Worm (Caenorhabditis elegans): ENCODE measurements around the gene ceh-74.

The ceh-74 gene

DNA sequence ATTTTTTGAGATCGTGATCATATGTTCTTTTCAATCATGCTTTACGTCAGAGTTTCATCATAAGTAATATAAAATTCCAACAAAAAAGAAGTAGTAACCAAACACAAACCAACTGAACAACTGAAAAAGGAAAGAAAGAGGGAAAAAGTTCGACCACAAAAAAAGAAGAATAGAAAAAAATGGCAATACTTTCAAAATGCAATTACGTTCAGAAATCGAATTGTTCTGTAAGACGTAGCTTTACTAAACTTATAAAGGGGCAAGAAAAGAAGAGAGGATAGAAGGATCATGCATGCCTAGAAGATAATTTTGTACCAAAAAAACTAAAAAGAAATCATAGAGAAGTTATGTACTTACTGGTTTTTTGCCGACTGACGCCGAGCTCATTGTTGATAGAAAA is 37.1 kb upstream of the ceh-74 start:
- TF ChIP-seq ama-1 (optimal IDR thresholded peaks at IDR 0.05): no peak
- peak; percentile 58 for TF ChIP-seq sem-4 (tag; optimal IDR thresholded peaks at IDR 0.05)
- TF ChIP-seq snpc-4 (tag; optimal IDR thresholded peaks at IDR 0.05): no peak
- TF ChIP-seq dmd-4 (tag; optimal IDR thresholded peaks at IDR 0.05): no peak
- TF ChIP-seq elt-1 (tag; optimal IDR thresholded peaks at IDR 0.05): no peak
- TF ChIP-seq lsy-2 (tag; optimal IDR thresholded peaks at IDR 0.05): peak in 1 of 2 experiments; percentile 21
- no peak for TF ChIP-seq ztf-4 (tag; optimal IDR thresholded peaks at IDR 0.05)
- TF ChIP-seq sma-9 (GFP tag; optimal IDR thresholded peaks at IDR 0.05): peak; percentile 47
- TF ChIP-seq sma-9 (tag; optimal IDR thresholded peaks at IDR 0.05): no peak

DNA sequence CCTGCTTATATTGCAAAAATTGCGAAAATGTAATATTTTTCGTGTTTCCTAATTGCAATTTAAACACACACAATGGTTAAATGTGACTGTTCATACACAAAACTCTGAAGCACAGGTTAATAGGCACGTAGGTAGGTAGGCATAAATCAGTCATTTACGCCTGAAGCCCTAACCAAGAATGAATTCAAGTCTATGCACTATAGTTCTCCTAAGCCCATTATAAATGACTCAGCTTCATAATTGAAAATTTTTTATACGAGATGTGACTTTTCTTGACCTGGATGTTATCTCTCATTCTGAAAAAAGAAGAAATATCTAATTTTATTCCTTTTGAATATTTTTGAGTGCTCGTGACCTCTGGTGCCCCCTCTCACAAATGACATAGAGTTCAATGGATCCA is 36.0 kb upstream of the ceh-74 start:
- TF ChIP-seq nhr-25 (tag; optimal IDR thresholded peaks at IDR 0.05) (no peak), dmd-4 (tag; optimal IDR thresholded peaks at IDR 0.05) (no peak), nhr-11 (tag; optimal IDR thresholded peaks at IDR 0.05) (no peak), nhr-237 (tag; optimal IDR thresholded peaks at IDR 0.05) (no peak), elt-1 (tag; optimal IDR thresholded peaks at IDR 0.05) (no peak), unc-55 (GFP tag; optimal IDR thresholded peaks at IDR 0.05) (no peak), ztf-11 (tag; optimal IDR thresholded peaks at IDR 0.05) (no peak), Y55F3AM.14 (GFP tag; optimal IDR thresholded peaks at IDR 0.05) (no peak), nhr-23 (tag; optimal IDR thresholded peaks at IDR 0.05) (no peak)

DNA sequence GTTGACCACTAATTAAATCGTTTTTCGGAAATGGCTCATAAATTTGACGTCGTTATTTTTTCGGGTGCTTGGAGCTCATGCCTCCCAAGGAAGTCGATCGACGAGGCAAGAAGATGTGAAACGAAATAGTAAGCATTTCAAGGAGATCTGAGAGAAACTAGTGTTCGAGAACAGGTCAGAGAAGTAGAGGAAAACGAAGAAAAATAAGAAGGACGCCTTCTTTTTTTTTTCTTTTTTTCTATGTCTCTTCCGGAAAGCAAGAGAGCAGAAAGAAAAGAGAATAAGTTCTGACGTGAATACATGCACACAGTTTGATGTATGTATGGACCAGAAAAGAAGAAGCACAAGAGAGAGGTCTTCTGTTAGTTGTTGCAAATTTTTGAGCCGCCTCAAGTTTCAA is 34.2 kb upstream of the ceh-74 start:
- TF ChIP-seq F13H6.1 (tag; optimal IDR thresholded peaks at IDR 0.05) (peak; percentile 40), C34F6.9 (tag; optimal IDR thresholded peaks at IDR 0.05) (peak; percentile 82), nhr-237 (tag; optimal IDR thresholded peaks at IDR 0.05) (peak; percentile 20), nhr-25 (tag; optimal IDR thresholded peaks at IDR 0.05) (no peak), ceh-82 (tag; optimal IDR thresholded peaks at IDR 0.05) (no peak), sma-9 (GFP tag; optimal IDR thresholded peaks at IDR 0.05) (peak; percentile 72), sma-9 (tag; optimal IDR thresholded peaks at IDR 0.05) (no peak), mab-5 (tag; optimal IDR thresholded peaks at IDR 0.05) (peak; percentile 66), unc-55 (GFP tag; optimal IDR thresholded peaks at IDR 0.05) (peak; percentile 81), lsy-2 (tag; optimal IDR thresholded peaks at IDR 0.05) (peak; percentile 8 to 67), Y55F3AM.14 (GFP tag; optimal IDR thresholded peaks at IDR 0.05) (peak; percentile 30), zag-1 (tag; optimal IDR thresholded peaks at IDR 0.05) (no peak), mdl-1 (tag; optimal IDR thresholded peaks at IDR 0.05) (peak in 1 of 2 experiments; percentile 9), nhr-129 (tag; optimal IDR thresholded peaks at IDR 0.05) (peak; percentile 39)

DNA sequence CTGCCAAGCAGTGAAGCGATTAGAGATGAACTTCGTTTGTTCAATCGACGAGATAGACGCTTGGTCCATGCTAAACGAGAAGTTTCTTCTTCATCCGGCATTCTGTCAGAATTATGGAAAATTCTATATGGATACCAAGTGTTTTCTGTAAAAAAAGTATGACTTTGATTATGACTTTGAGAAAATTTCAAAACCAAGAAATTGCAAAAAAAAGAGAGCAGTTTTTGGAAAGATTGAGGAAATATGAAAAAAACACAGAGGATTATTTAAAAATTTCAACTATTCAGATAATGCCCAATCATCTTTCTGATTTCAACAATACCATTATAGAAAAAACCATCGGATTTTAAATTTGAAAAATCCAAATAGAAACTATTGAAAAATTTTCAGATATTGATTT is 32.6 kb upstream of the ceh-74 start, which contains the start of gene par-1:
Gene par-1 (minus strand): TSS at position 101 of the 400 bp plus-strand sequence.
- TF ChIP-seq lin-11 (tag; optimal IDR thresholded peaks at IDR 0.05) (no peak), crh-2 (tag; optimal IDR thresholded peaks at IDR 0.05) (no peak), aly-2 (tag; optimal IDR thresholded peaks at IDR 0.05) (no peak), ztf-1 (GFP tag; conservative IDR thresholded peaks at IDR 0.05) (no peak), nhr-11 (tag; optimal IDR thresholded peaks at IDR 0.05) (no peak), unc-55 (GFP tag; optimal IDR thresholded peaks at IDR 0.05) (no peak)

DNA sequence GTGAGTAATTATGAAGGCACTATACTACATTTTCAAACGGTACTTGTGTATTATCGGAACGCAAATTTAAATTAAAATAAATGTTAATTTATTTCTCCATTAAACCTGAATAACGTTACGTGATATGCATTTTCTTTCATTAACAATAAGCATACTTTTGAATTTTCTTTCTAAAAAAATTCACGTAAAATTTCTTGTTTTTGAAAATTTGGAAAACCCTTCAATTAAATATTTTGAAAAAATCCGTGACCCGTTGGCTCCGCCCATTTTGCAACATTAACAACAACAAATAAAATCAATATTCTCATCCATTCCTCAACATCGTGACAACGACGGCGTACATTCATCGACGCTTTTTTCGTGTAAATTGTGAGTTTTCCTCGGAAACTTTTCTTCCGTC is 31.7 kb upstream of the ceh-74 start, which contains the start of gene acs-10:
Gene acs-10 (plus strand): TSS at position 301 of the 400 bp plus-strand sequence.
- TF ChIP-seq ceh-16 (tag; optimal IDR thresholded peaks at IDR 0.05): no peak
- TF ChIP-seq unc-39 (tag; optimal IDR thresholded peaks at IDR 0.05): no peak
- TF ChIP-seq ama-1 (optimal IDR thresholded peaks at IDR 0.05): no peak
- no peak for TF ChIP-seq lsy-2 (tag; optimal IDR thresholded peaks at IDR 0.05)
- TF ChIP-seq Y55F3AM.14 (GFP tag; optimal IDR thresholded peaks at IDR 0.05): no peak
- no peak for TF ChIP-seq peb-1 (tag; optimal IDR thresholded peaks at IDR 0.05)
- no peak for TF ChIP-seq unc-55 (GFP tag; optimal IDR thresholded peaks at IDR 0.05)
- TF ChIP-seq nhr-11 (tag; optimal IDR thresholded peaks at IDR 0.05): no peak
- no peak for TF ChIP-seq unc-62 (GFP tag; optimal IDR thresholded peaks at IDR 0.05)
- no peak for TF ChIP-seq ZK546.5 (tag; optimal IDR thresholded peaks at IDR 0.05)
- TF ChIP-seq snpc-4 (tag; optimal IDR thresholded peaks at IDR 0.05): no peak
- TF ChIP-seq nhr-25 (tag; optimal IDR thresholded peaks at IDR 0.05): no peak
- no peak for TF ChIP-seq nhr-21 (tag; optimal IDR thresholded peaks at IDR 0.05)
- no peak for TF ChIP-seq nhr-12 (tag; optimal IDR thresholded peaks at IDR 0.05)
- no peak for TF ChIP-seq nhr-129 (tag; optimal IDR thresholded peaks at IDR 0.05)
- TF ChIP-seq R02D3.7 (tag; optimal IDR thresholded peaks at IDR 0.05): no peak
- no peak for TF ChIP-seq lin-11 (tag; optimal IDR thresholded peaks at IDR 0.05)
